Worm (Caenorhabditis elegans) whole organism, L4/young adult: ENCODE measurements around the gene T24B8.4.
A peak's percentile ranks its signal among the peaks of the same experiment; 100 is the strongest.

Experiments used
- W03F9.2 ChIP-seq: fragments of 150-350 bp; optimal IDR thresholded peaks from 2 replicates; lab custom pipeline; 2014; ENCODE audit warnings: missing biosample characterization, missing genetic modification characterization
- dao-5 ChIP-seq: sonication (generic microtip); optimal IDR thresholded peaks from 2 replicates; lab custom pipeline; 2016; ENCODE audit warnings: missing genotype, missing genetic modification characterization, moderate library complexity, missing compliant biosample characterization
- him-1 ChIP-seq: sonication (generic microtip); optimal IDR thresholded peaks from 2 replicates; lab custom pipeline; 2016; ENCODE audit warnings: missing genotype, missing genetic modification reagents, missing genetic modification characterization, missing compliant biosample characterization

Gene T24B8.4

DNA sequence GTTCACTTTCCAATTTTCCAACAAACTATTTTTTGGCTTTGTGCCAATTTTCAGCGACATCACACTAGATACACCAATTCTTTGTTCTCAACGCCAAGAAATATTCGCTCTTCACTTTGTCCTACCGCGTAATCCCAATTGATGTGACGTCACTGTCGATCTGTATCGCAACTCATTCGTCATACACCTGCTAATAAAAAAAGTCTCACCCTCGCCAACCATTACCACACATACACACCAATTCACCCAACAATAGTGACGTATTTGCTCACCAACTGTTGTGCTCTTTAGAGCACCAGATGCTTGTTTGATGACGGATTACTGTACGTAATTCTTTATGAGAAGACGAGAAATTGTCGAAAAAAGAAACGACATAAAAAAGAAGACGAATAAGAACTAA is 7.3 kb downstream of the T24B8.4 start:
- TF ChIP-seq W03F9.2 = no peak
- TF ChIP-seq dao-5 (tag; lab: Kevin White, UChicago) = no peak
- TF ChIP-seq him-1 (tag; lab: Kevin White, UChicago) = no peak

DNA sequence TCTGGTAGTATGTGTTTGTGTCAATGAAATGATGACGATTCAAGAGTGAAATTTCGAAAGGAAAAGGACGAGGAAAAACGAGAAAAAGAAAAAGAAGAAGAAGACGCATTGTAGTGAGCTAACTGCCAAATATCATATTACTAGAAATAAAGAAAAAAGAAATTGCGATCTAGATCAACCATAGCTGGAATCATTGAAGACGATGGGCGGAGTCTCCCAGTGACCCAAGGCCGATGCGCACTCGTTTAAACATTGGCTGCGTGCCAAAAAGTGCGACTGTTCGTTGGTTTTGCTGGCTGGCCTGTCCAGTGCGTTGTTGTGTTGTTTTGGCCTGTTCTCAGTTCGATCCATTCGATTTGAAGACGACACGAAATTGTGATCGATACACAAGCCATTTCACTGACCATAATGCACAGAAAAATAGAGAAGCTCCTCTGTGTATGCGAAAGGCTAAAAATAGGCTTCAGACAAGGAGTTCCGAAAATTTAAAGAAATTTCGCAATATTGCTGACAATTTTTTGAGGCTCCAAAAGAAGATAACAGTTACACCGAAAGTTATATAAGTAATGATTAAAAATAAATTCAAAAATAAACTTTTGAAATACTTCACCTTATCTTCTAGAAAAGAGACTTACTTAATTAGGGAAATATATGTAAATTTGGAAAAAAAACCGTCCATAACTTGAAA is 8.2 kb downstream of the T24B8.4 start:
- TF ChIP-seq W03F9.2 (no peak), him-1 (tag; lab: Kevin White, UChicago) (no peak), dao-5 (tag; lab: Kevin White, UChicago) (no peak)

DNA sequence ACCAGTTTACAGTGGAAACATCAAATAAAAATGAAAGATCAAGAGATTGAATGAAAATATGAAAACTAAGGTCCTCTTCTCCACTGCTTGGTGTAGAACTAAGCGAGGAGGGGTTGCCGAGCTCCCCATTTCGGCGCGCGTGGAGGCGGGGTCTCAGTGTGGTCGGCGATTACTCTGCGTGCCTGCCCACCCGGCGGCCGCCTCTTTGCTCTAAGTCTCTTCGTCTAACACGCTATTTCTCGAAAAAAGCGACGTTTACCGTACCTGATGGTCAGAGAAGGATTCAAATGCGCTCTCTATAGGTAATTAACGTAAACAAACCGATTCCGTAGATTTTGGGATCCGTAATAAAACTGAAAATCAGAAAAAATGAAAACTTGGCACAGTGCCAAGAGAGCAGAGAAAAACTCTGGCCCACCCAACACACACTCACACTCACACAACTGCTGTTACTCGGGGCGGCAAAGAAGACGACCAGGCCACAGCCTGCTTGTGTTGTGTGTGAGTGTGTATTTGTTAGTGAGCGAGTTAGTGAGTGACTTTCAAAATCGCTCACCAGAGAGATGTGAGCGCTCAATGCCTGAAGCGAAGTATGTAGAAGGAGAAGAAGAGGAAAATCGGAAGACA is 9.0 kb downstream of the T24B8.4 start:
- TF ChIP-seq dao-5 (tag; lab: Kevin White, UChicago) (peak; percentile 18), him-1 (tag; lab: Kevin White, UChicago) (peak; percentile 31), W03F9.2 (no peak)

DNA sequence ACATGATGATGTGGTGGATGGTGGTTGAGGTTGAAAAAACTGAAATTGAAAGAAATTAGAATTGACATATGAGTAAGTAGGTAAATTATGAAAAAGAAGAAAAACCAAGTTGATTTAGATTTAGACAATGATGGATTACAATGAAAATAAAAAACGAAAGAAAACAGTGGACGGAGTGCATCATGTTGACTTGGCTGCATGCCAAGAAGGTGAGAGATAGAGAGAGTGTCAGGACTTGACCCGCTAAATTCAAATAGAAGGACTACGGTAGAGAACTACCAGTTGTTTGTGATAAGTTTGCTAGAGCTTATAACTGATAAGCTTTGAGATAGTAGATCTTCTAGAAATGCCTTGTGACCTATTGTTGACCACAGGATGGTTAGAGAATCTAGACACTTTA is 9.5 kb downstream of the T24B8.4 start, which contains the start of gene T24B8.3:
Gene T24B8.3 (minus strand): TSS at position 39 of the 400 bp plus-strand sequence.
- TF ChIP-seq dao-5 (tag; lab: Kevin White, UChicago) = no peak
- no peak for TF ChIP-seq W03F9.2
- no peak for TF ChIP-seq him-1 (tag; lab: Kevin White, UChicago)

DNA sequence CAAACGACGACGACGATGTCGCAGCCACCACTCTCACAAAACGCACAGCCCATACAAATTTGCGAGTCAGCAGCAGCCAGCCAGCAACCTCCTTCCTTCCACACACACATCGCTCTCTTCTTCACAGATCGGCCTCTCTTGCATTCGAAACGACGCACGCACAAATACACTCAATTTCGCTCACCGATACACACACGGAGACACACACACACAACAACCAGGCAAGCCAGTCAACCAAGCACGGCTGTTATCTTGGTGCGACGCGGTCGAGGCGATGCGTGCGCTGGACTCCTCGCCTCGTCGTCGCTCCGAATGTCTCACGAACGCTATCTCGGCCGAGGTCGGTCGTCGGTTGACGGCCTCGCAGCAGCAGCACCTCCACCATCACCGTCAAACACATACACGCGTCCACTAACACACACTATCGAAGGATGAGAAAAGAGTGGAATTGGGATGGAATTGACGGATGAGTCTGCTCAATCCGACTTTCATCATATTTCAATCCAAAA is 10.3 kb downstream of the T24B8.4 start:
- peak; percentile 9 for TF ChIP-seq W03F9.2
- TF ChIP-seq dao-5 (tag; lab: Kevin White, UChicago) = peak; percentile 9
- peak; percentile 88 for TF ChIP-seq him-1 (tag; lab: Kevin White, UChicago)

DNA sequence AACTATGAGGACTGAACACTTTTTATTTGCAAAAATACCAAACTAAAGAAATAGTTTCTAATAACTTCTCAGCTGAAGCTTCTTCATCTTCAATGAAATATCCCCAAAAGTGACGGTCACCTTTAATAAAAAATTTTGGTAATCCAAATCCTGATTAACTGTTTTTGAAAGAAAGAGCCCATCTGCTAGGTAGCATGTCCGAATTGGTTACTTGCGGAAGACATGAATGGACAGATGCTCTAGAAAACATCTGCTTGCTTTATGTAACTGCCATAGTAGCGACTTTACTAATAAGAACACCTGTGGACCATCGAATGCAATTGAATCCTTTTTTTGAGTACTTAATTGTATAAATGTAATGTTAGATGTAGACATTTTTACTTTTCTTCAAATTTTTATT is 11.6 kb downstream of the T24B8.4 start:
- TF ChIP-seq him-1 (tag; lab: Kevin White, UChicago) (no peak), dao-5 (tag; lab: Kevin White, UChicago) (no peak), W03F9.2 (no peak)

DNA sequence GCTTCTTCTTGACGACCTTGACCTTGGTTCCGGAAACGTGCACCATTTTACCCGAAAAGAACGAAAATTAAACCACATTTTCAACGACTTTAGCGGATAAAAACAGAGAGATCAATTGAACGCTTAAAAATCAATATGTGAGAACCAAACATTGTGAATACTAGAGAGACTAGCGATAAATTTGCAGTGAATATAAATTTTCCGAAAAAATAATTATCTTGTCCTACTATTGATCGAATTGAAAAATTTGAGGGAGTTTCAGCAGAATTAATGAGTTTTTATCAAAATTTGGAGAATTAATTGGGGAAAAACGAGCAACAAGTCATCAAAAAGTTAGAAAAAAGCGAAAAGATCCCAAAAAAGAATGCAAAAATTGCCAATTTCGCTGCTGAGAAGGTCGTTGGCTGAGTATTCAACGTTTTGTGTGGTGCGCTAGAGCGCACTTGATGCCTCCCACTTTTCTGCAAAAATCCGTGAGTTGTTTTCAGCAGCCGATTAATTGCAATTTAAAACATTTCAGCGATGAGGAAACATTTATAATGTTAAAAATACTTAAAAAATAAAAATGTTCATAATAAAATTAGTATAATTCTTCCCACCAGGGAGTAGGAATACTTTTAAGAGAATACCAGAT is 13.5 kb downstream of the T24B8.4 start, which contains the start of gene rpl-32:
Gene rpl-32 (minus strand): TSS at position 51 of the 634 bp plus-strand sequence.
- TF ChIP-seq dao-5 (tag; lab: Kevin White, UChicago) (no peak), W03F9.2 (peak; percentile 90), him-1 (tag; lab: Kevin White, UChicago) (peak; percentile 41)

DNA sequence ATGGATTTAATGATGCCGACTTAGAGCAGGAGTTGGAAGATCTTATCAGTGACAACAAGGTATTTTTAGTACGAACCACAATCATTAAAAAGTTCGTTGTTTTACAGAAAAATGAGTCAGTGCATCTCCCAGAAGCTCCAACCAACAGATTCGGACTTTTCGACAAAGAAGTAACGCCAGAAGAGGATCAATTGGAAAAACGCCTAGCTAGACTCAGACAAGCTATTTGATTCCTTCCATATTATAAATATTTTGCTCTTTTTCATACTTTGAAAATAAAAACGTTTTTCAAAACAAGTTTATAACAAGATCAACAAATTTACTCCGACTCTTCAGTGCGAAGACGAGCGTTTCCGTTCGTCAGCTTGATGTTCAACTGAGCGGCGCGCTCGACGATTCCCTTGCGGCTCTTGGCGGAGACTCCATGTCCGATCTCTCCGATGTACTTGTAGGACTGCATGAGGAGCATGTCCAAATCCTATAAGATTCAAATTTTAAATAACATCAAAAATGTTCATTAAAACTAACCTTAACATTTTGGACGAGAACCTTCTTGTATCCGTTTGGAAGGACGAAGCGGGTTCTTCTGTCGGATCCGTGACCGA is 14.3 kb downstream of the T24B8.4 start:
- TF ChIP-seq him-1 (tag; lab: Kevin White, UChicago) (no peak), dao-5 (tag; lab: Kevin White, UChicago) (peak; percentile 51)

DNA sequence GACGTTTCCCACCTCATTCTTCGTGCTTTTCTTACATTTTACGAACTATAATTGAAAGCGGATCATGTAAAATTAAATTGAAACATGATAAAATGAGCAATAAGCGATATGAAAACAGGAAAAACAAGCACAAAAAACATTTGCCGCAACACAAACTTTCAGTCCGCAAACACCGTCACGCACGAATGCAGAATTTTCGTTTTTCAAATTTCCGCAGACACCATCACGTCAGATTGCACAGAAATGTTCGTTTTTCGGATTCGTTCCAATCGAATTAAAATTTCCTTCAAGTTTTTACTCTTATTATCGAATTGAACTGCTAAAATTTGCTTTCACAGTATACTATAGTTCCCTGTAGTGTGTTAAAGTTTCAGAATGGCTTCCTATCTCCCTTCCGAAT is 16.0 kb downstream of the T24B8.4 start, which contains the start of gene chmp-7:
Gene chmp-7 (plus strand): TSS at position 369 of the 400 bp plus-strand sequence.
- TF ChIP-seq him-1 (tag; lab: Kevin White, UChicago) = peak; percentile 62
- TF ChIP-seq dao-5 (tag; lab: Kevin White, UChicago) = no peak

DNA sequence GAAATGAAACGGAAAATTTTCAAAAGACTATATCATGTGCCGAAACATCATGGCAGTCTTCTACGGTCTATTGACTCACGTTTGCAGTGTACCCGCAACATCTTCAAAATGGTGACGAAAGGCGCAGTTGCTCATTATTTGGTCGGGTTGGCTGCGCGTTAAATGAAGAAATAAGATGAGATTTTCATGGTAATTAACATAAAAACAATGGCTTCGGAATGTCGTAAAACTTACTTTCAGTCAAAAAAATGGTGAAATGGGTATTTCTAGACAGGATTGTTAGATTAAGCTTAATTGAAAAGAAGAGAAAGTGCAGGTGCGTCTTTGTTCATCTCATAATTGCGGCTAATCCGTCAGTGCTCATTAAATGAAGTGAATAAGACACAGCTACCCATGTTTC is 17.1 kb downstream of the T24B8.4 start, which contains the start of gene T24B8.7:
Gene T24B8.7 (minus strand): TSS at position 101 of the 400 bp plus-strand sequence.
- TF ChIP-seq W03F9.2 (no peak), him-1 (tag; lab: Kevin White, UChicago) (no peak), dao-5 (tag; lab: Kevin White, UChicago) (no peak)

DNA sequence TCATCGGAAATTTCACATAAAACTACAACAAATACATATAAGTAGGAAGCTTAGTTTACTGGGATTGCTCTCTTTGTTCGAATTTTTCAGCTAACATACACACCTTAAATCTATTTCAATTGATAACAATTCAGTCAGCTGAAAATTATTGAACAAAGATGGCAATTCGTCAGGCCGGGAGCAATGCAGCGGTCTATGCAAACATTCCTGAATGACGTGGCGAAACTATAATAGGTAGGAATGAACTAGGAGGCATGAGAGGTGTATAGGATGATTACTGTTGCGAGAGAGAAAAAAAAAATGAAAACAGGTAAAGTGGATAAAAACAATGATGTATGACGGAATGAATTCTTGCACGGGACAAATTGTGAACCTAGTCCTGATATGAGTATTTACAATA is 28.6 kb downstream of the T24B8.4 start:
- no peak for TF ChIP-seq W03F9.2
- TF ChIP-seq him-1 (tag; lab: Kevin White, UChicago) = no peak
- no peak for TF ChIP-seq dao-5 (tag; lab: Kevin White, UChicago)

DNA sequence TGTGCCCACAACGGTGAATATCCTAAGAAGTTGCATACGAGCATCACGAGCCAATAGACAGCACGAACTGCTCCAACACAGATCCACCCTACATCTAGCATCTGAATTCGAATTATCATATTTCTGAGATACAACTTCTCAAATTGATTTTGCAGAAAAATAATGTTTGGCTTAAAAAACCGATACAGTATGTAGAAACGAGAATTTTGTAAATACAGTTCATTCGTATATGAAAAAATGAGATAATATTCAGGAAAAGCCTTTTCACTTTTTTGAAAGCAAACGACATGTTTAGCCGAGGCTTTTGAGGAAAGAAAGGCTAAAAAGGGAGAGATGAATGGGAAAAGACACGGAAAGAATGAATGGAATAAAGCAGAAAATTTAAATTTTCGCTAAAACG is 29.3 kb downstream of the T24B8.4 start, which contains the start of gene F37B12.3:
Gene F37B12.3 (minus strand): TSS at position 101 of the 400 bp plus-strand sequence.
- no peak for TF ChIP-seq W03F9.2
- TF ChIP-seq him-1 (tag; lab: Kevin White, UChicago) = no peak
- TF ChIP-seq dao-5 (tag; lab: Kevin White, UChicago) = no peak

DNA sequence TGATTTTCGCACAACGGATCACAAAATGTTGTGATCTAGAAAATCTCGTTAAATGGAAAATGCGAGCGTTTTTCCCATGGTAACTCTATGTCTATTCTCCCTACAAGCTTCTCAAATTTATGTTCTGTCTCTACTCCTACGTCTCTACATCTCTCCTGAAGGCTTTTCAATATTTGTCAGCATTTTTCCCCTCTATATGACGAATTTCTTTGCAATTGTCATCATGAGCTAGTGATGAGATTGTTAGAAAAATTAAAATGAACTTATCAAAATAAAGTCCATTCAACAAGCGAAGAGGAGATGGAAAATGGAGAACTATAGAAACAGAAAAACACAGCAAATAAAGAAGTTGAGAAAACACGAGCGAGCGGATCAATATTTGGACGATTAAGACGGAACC is 31.9 kb downstream of the T24B8.4 start:
- TF ChIP-seq him-1 (tag; lab: Kevin White, UChicago) = no peak
- TF ChIP-seq W03F9.2 = no peak
- TF ChIP-seq dao-5 (tag; lab: Kevin White, UChicago) = no peak
